Fruit fly (Drosophila melanogaster) whole organism, embryonic: ENCODE results near the gene CG17564.

ENCODE experiments used
- Atf3 ChIP-seq: fragments of 200-800 bp; sonication (Bioruptor generic); optimal IDR thresholded peaks from 3 replicates; lab custom pipeline; 2016; ENCODE audit warnings: missing biosample characterization, missing genetic modification characterization
- BEAF-32 ChIP-seq: fragments of 200-800 bp; sonication (Bioruptor generic); optimal IDR thresholded peaks from 3 replicates; lab custom pipeline; 2017; ENCODE audit warnings: missing biosample characterization, missing genetic modification characterization, mild to moderate bottlenecking, moderate library complexity, missing genetic modification reagents
- BtbVII ChIP-seq: fragments of 200-800 bp; sonication (Bioruptor generic); optimal IDR thresholded peaks from 3 replicates; lab custom pipeline; 2017; ENCODE audit warnings: missing biosample characterization, mild to moderate bottlenecking, missing genetic modification characterization
- CG12942 ChIP-seq: fragments of 200-800 bp; sonication (Bioruptor generic); optimal IDR thresholded peaks from 3 replicates; lab custom pipeline; 2016; ENCODE audit warnings: missing biosample characterization, missing genetic modification characterization
- CG13775 ChIP-seq: fragments of 200-800 bp; sonication (Bioruptor generic); optimal IDR thresholded peaks from 3 replicates; lab custom pipeline; 2017; ENCODE audit warnings: missing biosample characterization, mild to moderate bottlenecking, missing genetic modification characterization
- CG15479 ChIP-seq: fragments of 200-800 bp; sonication (Bioruptor generic); optimal IDR thresholded peaks from 3 replicates; lab custom pipeline; 2019; ENCODE audit warnings: missing biosample characterization, mild to moderate bottlenecking, missing genetic modification characterization, moderate library complexity
- CG16815 ChIP-seq: fragments of 200-800 bp; sonication (Bioruptor generic); optimal IDR thresholded peaks from 3 replicates; lab custom pipeline; 2017; ENCODE audit warnings: missing biosample characterization, mild to moderate bottlenecking, missing genetic modification characterization
- CG18476 ChIP-seq: fragments of 200-800 bp; sonication (Bioruptor generic); optimal IDR thresholded peaks from 2 replicates; lab custom pipeline; 2016; ENCODE audit warnings: missing biosample characterization, mild to moderate bottlenecking, missing genetic modification characterization
- CG18619 ChIP-seq: fragments of 200-800 bp; sonication (Bioruptor generic); optimal IDR thresholded peaks from 3 replicates; lab custom pipeline; 2017; ENCODE audit warnings: missing biosample characterization, mild to moderate bottlenecking, missing genetic modification characterization
- CG2678 ChIP-seq: fragments of 200-800 bp; sonication (Bioruptor generic); optimal IDR thresholded peaks from 3 replicates; lab custom pipeline; 2019; ENCODE audit warnings: missing biosample characterization, mild to moderate bottlenecking, missing genetic modification characterization, moderate library complexity
- CG7556 ChIP-seq: fragments of 200-800 bp; sonication (Bioruptor generic); optimal IDR thresholded peaks from 2 replicates; lab custom pipeline; 2017; ENCODE audit warnings: missing biosample characterization, mild to moderate bottlenecking, missing genetic modification characterization
- CG9609 ChIP-seq: fragments of 200-800 bp; sonication (Bioruptor generic); optimal IDR thresholded peaks from 3 replicates; lab custom pipeline; 2016; ENCODE audit warnings: missing biosample characterization, missing genetic modification characterization
- Chrac-16 ChIP-seq: fragments of 200-800 bp; sonication (Bioruptor generic); optimal IDR thresholded peaks from 3 replicates; lab custom pipeline; 2016; ENCODE audit warnings: missing biosample characterization, missing genetic modification characterization
- D ChIP-seq, 2 experiments: fragments of 200-800 bp in 1 of 2; fragments of >200 bp in 1 of 2; sonication (Bioruptor generic) in 1 of 2; optimal IDR thresholded peaks; 2 replicates in 1 of 2; 3 replicates in 1 of 2; lab custom pipeline; 2017; ENCODE audit warnings: mild to moderate bottlenecking in 1 of 2, missing biosample characterization in 1 of 2, missing genetic modification characterization in 1 of 2, missing genetic modification reagents in 1 of 2
- D19A ChIP-seq: fragments of 200-800 bp; optimal IDR thresholded peaks from 3 replicates; lab custom pipeline; 2019; ENCODE audit warnings: missing biosample characterization, mild to moderate bottlenecking, missing genetic modification characterization, moderate library complexity
- Dbx ChIP-seq: fragments of 200-800 bp; sonication (Bioruptor generic); IDR thresholded peaks from 3 replicates; pipeline ENCODE4 v1.3.6; 2022; ENCODE audit warnings: missing biosample characterization, missing genetic modification characterization
- E2f1 ChIP-seq: fragments of 200-800 bp; sonication (Bioruptor generic); IDR thresholded peaks from 2 replicates; pipeline ENCODE4 v1.3.6; 2022; ENCODE audit warnings: missing biosample characterization, missing genetic modification characterization
- E2f2 ChIP-seq: fragments of 200-800 bp; sonication (Bioruptor generic); IDR thresholded peaks from 2 replicates; pipeline ENCODE4 v1.3.6; 2022; ENCODE audit warnings: missing biosample characterization, missing genetic modification characterization
- Kr ChIP-seq: fragments of 200-800 bp; sonication (Bioruptor generic); optimal IDR thresholded peaks from 2 replicates; lab custom pipeline; 2017; ENCODE audit warnings: missing biosample characterization, mild to moderate bottlenecking, missing genetic modification characterization
- Myb ChIP-seq: fragments of 200-800 bp; sonication (Bioruptor generic); optimal IDR thresholded peaks from 2 replicates; lab custom pipeline; 2016; ENCODE audit warnings: missing biosample characterization, missing genetic modification characterization
- Nf-YC ChIP-seq: fragments of 200-800 bp; optimal IDR thresholded peaks from 3 replicates; lab custom pipeline; 2019; ENCODE audit warnings: missing biosample characterization, mild to moderate bottlenecking, missing genetic modification characterization, moderate library complexity
- Sox100B ChIP-seq: fragments of 200-800 bp; sonication (Bioruptor generic); optimal IDR thresholded peaks from 3 replicates; lab custom pipeline; 2018; ENCODE audit warnings: missing biosample characterization, mild to moderate bottlenecking, missing genetic modification characterization
- Sry-β ChIP-seq: fragments of 200-800 bp; sonication (Bioruptor generic); optimal IDR thresholded peaks from 2 replicates; lab custom pipeline; 2018; ENCODE audit warnings: missing biosample characterization, mild to moderate bottlenecking, missing genetic modification characterization, moderate library complexity
- cad ChIP-seq: fragments of >200 bp; optimal IDR thresholded peaks from 2 replicates; lab custom pipeline; 2017; ENCODE audit warnings: missing biosample characterization, missing genetic modification characterization
- cg ChIP-seq: fragments of 200-800 bp; sonication (Bioruptor generic); optimal IDR thresholded peaks from 3 replicates; lab custom pipeline; 2019; ENCODE audit warnings: missing biosample characterization, mild to moderate bottlenecking, missing genetic modification characterization, moderate library complexity
- crp ChIP-seq, 2 experiments: fragments of 200-800 bp; sonication (Bioruptor generic); optimal IDR thresholded peaks; 2 replicates in 1 of 2; 3 replicates in 1 of 2; lab custom pipeline; 2017; ENCODE audit warnings: missing biosample characterization in 2 of 2, missing genetic modification characterization in 2 of 2, mild to moderate bottlenecking in 1 of 2, moderate library complexity in 1 of 2
- cwo ChIP-seq: fragments of 200-800 bp; sonication (Bioruptor generic); optimal IDR thresholded peaks from 3 replicates; lab custom pipeline; 2017; ENCODE audit warnings: missing biosample characterization, missing genetic modification characterization, mild to moderate bottlenecking, moderate library complexity, missing genetic modification reagents
- eve ChIP-seq, 2 experiments: fragments of >200 bp; optimal IDR thresholded peaks; 2 replicates each; lab custom pipeline; 2017; ENCODE audit warnings: missing biosample characterization in 2 of 2, missing genetic modification characterization in 2 of 2
- ewg ChIP-seq: fragments of 200-800 bp; sonication (Bioruptor generic); optimal IDR thresholded peaks from 3 replicates; lab custom pipeline; 2017; ENCODE audit warnings: mild to moderate bottlenecking, missing biosample characterization, missing genetic modification reagents, missing genetic modification characterization
- fd64A ChIP-seq: fragments of 200-800 bp; sonication (Bioruptor generic); optimal IDR thresholded peaks from 3 replicates; lab custom pipeline; 2018; ENCODE audit warnings: missing biosample characterization, mild to moderate bottlenecking, missing genetic modification characterization
- fru ChIP-seq: fragments of >200 bp; optimal IDR thresholded peaks from 2 replicates; lab custom pipeline; 2017
- gfzf ChIP-seq: fragments of 200-800 bp; sonication (Bioruptor generic); optimal IDR thresholded peaks from 2 replicates; lab custom pipeline; 2016; ENCODE audit warnings: missing biosample characterization, mild to moderate bottlenecking, missing genetic modification characterization, moderate library complexity
- kni ChIP-seq: fragments of 200-800 bp; sonication (Bioruptor generic); optimal IDR thresholded peaks from 3 replicates; lab custom pipeline; 2017; ENCODE audit warnings: mild to moderate bottlenecking, missing biosample characterization, missing genetic modification reagents, missing genetic modification characterization
- pros ChIP-seq: fragments of 200-800 bp; sonication (Bioruptor generic); optimal IDR thresholded peaks from 3 replicates; lab custom pipeline; 2019; ENCODE audit warnings: missing biosample characterization, mild to moderate bottlenecking, missing genetic modification characterization, moderate library complexity
- row ChIP-seq: fragments of 200-800 bp; sonication (Bioruptor generic); IDR thresholded peaks from 3 replicates; pipeline ENCODE4 v1.3.6; 2022; ENCODE audit warnings: missing biosample characterization, missing genetic modification characterization
- sens ChIP-seq: fragments of 200-800 bp; sonication (Bioruptor generic); peaks from one replicate; lab custom pipeline; 2016; ENCODE audit warnings: missing biosample characterization, missing genetic modification characterization
- tll ChIP-seq, 2 experiments: fragments of 200-800 bp in 1 of 2; fragments of >200 bp in 1 of 2; sonication (Bioruptor generic) in 1 of 2; optimal IDR thresholded peaks; 2 replicates each; lab custom pipeline; 2017 to 2019; ENCODE audit warnings: missing biosample characterization in 2 of 2, missing genetic modification characterization in 2 of 2, mild to moderate bottlenecking in 1 of 2, moderate library complexity in 1 of 2
- twi ChIP-seq: fragments of 200-800 bp; optimal IDR thresholded peaks from 2 replicates; lab custom pipeline; 2019; ENCODE audit warnings: missing biosample characterization, mild to moderate bottlenecking, missing genetic modification characterization, moderate library complexity
- wek ChIP-seq: fragments of 200-800 bp; sonication (Bioruptor generic); optimal IDR thresholded peaks from 3 replicates; lab custom pipeline; 2018; ENCODE audit warnings: missing biosample characterization, mild to moderate bottlenecking, missing genetic modification characterization, moderate library complexity
- zen ChIP-seq: fragments of 200-800 bp; sonication (Bioruptor generic); optimal IDR thresholded peaks from 3 replicates; lab custom pipeline; 2018; ENCODE audit warnings: missing biosample characterization, mild to moderate bottlenecking, missing genetic modification characterization, moderate library complexity

CG17564 gene

DNA sequence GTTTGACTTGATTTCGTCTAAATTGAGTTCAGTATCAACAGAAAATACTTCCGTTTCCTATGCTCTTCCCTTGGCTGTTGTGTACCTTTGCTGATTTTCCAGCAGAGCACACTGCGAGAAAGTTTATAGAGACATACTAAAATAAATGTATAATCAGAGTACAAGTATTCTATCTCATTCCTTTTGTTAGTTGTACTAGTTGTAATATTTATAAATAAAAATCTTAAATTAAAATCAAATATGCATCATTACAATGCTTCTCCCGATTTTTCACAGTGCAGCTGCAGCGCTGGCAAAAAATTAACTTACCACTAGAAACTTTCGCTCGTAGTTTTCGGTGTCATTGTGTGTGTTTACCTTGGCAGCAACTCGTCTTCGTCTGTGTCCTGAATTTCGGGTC lies 35.3 kb upstream of the CG17564 start (continued):
- TF ChIP-seq eve (GFP tag; optimal IDR thresholded peaks at IDR 0.05; lab: Kevin White, UChicago) (peak in 1 of 2 experiments; percentile 74), BEAF-32 (GFP tag; lab: Kevin White, UChicago) (no peak), fd64A (GFP tag; lab: Kevin White, UChicago) (no peak), crp (GFP tag; optimal IDR thresholded peaks at IDR 0.05; lab: Kevin White, UChicago) (no peak), fru (lab: Kevin White, UChicago) (no peak), E2f2 (GFP tag; lab: Robert Waterston, UW) (peak; percentile 38; the same call in 1 of the 2 replicates), BtbVII (peak; percentile 5), CG18619 (peak; percentile 36), CG9609 (peak; percentile 11), gfzf (GFP tag; lab: Kevin White, UChicago) (no peak), Dbx (no peak), CG13775 (GFP tag; lab: Kevin White, UChicago) (peak; percentile 67), CG2678 (tag; lab: Kevin White, UChicago) (peak; percentile 71), CG7556 (GFP tag; lab: Kevin White, UChicago) (peak; percentile 70), CG12942 (GFP tag; lab: Kevin White, UChicago) (peak; percentile 34), Myb (GFP tag; lab: Kevin White, UChicago) (no peak), wek (GFP tag; lab: Kevin White, UChicago) (no peak), Nf-YC (tag; lab: Kevin White, UChicago) (no peak), Sox100B (GFP tag; lab: Kevin White, UChicago) (peak; percentile 52), CG18476 (GFP tag; lab: Kevin White, UChicago) (peak; percentile 14), cwo (GFP tag; lab: Kevin White, UChicago) (peak; percentile 44), Chrac-16 (GFP tag; lab: Kevin White, UChicago) (peak; percentile 65), row (GFP tag; lab: Robert Waterston, UW) (peak; percentile 70), Atf3 (GFP tag; lab: Kevin White, UChicago) (peak; percentile 26)
- TF ChIP-seq, all 482 proteins: peak for 224

DNA sequence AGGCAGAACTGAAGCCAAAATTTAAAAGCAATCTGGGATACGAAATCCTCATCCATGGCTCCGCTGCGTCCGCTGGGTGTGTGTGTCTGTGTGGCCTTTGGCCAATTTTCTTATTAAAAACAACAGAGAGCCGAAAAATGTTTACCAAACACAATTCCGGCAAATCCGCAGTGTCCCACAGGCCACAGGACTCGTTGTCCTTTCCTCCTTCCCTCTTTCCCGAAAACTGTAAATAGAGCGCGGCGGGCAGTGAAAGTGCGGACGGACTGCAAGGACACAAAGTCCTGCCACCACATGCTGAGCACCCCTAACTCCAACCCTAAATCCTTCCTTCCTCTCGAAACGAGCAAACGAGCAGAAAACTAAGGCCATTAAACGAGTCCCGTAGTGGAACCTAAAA lies 34.2 kb upstream of the CG17564 start:
- peak; percentile 66 for TF ChIP-seq sens (GFP tag; lab: Kevin White, UChicago)
- peak; percentile 21 for TF ChIP-seq cg (GFP tag; lab: Kevin White, UChicago)
- TF ChIP-seq zen (tag; lab: Kevin White, UChicago) = peak; percentile 87
- TF ChIP-seq pros (GFP tag; lab: Kevin White, UChicago) = peak; percentile 68
- TF ChIP-seq D19A (tag; lab: Kevin White, UChicago) = no peak
- TF ChIP-seq ewg (GFP tag; lab: Kevin White, UChicago) = no peak
- peak in 1 of 2 experiments; percentile 88 for TF ChIP-seq tll (GFP tag; optimal IDR thresholded peaks at IDR 0.05; lab: Kevin White, UChicago)
- peak; percentile 27 for TF ChIP-seq kni (GFP tag; lab: Kevin White, UChicago)
- TF ChIP-seq E2f1 (GFP tag; lab: Robert Waterston, UW) = no peak
- peak; percentile 81 for TF ChIP-seq twi (tag; lab: Kevin White, UChicago)
- no peak for TF ChIP-seq CG16815 (GFP tag; lab: Kevin White, UChicago)
- TF ChIP-seq Kr (GFP tag; lab: Kevin White, UChicago) = peak; percentile 51
- TF ChIP-seq cad = peak; percentile 26
- peak; percentile 10 for TF ChIP-seq D (optimal IDR thresholded peaks at IDR 0.05; lab: Kevin White, UChicago)
- TF ChIP-seq D (GFP tag; optimal IDR thresholded peaks at IDR 0.05; lab: Kevin White, UChicago) = no peak
- no peak for TF ChIP-seq Sry-β (GFP tag; lab: Kevin White, UChicago)
- peak; percentile 25 for TF ChIP-seq CG15479 (GFP tag; lab: Kevin White, UChicago)
